Worm (Caenorhabditis elegans) whole organism, L1 larva: ENCODE measurements around the gene col-96.

Source experiments
- ama-1 ChIP-seq: fragments of 150-350 bp; optimal IDR thresholded peaks from 2 replicates; lab custom pipeline; 2014
- blmp-1 ChIP-seq: fragments of 150-350 bp; optimal IDR thresholded peaks from 2 replicates; lab custom pipeline; 2014; ENCODE audit warnings: missing biosample characterization, missing genetic modification characterization
- dpl-1 ChIP-seq, 3 experiments: fragments of 150-350 bp in 2 of 3; sonication (generic microtip) in 1 of 3; optimal IDR thresholded peaks; 2 replicates each; lab custom pipeline; 2014 to 2017; ENCODE audit warnings: missing biosample characterization in 3 of 3, missing genetic modification characterization in 3 of 3, missing genetic modification reagents in 3 of 3
- irx-1 ChIP-seq: sonication (generic microtip); optimal IDR thresholded peaks from 2 replicates; lab custom pipeline; 2016; ENCODE audit warnings: missing genetic modification characterization, missing compliant biosample characterization
- lin-13 ChIP-seq: fragments of 150-350 bp; optimal IDR thresholded peaks from 2 replicates; lab custom pipeline; 2014; ENCODE audit warnings: missing biosample characterization, missing genetic modification reagents, missing genetic modification characterization
- nhr-11 ChIP-seq: fragments of 150-350 bp; optimal IDR thresholded peaks from 2 replicates; lab custom pipeline; 2014; ENCODE audit warnings: missing biosample characterization, missing genetic modification characterization
- nhr-71 ChIP-seq: sonication (generic microtip); optimal IDR thresholded peaks from 2 replicates; lab custom pipeline; 2016; ENCODE audit warnings: mild to moderate bottlenecking, missing genetic modification characterization, moderate library complexity, missing compliant biosample characterization
- nhr-76 ChIP-seq: sonication (generic microtip); optimal IDR thresholded peaks from 2 replicates; lab custom pipeline; 2017; ENCODE audit warnings: missing biosample characterization, missing genetic modification characterization
- tbx-2 ChIP-seq: sonication (generic microtip); optimal IDR thresholded peaks from 2 replicates; lab custom pipeline; 2016; ENCODE audit warnings: missing genetic modification characterization, missing compliant biosample characterization
- unc-130 ChIP-seq: fragments of 150-350 bp; optimal IDR thresholded peaks from 2 replicates; lab custom pipeline; 2017; ENCODE audit warnings: missing biosample characterization, missing genetic modification characterization, inconsistent platforms
- unc-98 ChIP-seq: fragments of 200-800 bp; sonication (Bioruptor generic); IDR thresholded peaks from 2 replicates; pipeline ENCODE4 v1.3.6; 2022; ENCODE audit warnings: missing genetic modification characterization, missing compliant biosample characterization
- zag-1 ChIP-seq: fragments of 150-350 bp; optimal IDR thresholded peaks from 2 replicates; lab custom pipeline; 2014; ENCODE audit warnings: missing biosample characterization, missing genetic modification characterization
- ztf-11 ChIP-seq, 2 experiments: sonication (generic microtip); optimal IDR thresholded peaks; 2 replicates each; lab custom pipeline; 2016 to 2017; ENCODE audit warnings: missing genetic modification characterization in 2 of 2, missing biosample characterization in 1 of 2, missing compliant biosample characterization in 1 of 2
- ztf-4 ChIP-seq: fragments of 150-350 bp; optimal IDR thresholded peaks from 2 replicates; lab custom pipeline; 2014; ENCODE audit warnings: missing biosample characterization, missing genetic modification characterization

ce11 chrIII:11657185-11657817, 49.3 kb downstream of the col-96 start, which contains the start of gene crh-1:
- TF ChIP-seq unc-130 (tag; lab: Kevin White, UChicago) (no peak), ama-1 (lab: Kevin White, UChicago) (no peak), dpl-1 (GFP tag; optimal IDR thresholded peaks at IDR 0.05; lab: Kevin White, UChicago) (peak; percentile 75 to 79 (median 78)), nhr-11 (peak; percentile 49), nhr-71 (tag; lab: Kevin White, UChicago) (peak; percentile 93), zag-1 (no peak), ztf-4 (tag; lab: Kevin White, UChicago) (peak; percentile 49), tbx-2 (tag; lab: Kevin White, UChicago) (peak; percentile 85), nhr-76 (no peak), unc-98 (GFP tag; lab: Robert Waterston, UW) (no peak), blmp-1 (tag; lab: Kevin White, UChicago) (peak; percentile 76), ztf-11 (tag; optimal IDR thresholded peaks at IDR 0.05; lab: Kevin White, UChicago) (peak in 1 of 2 experiments; percentile 35), irx-1 (tag; lab: Kevin White, UChicago) (peak; percentile 86), lin-13 (GFP tag; lab: Kevin White, UChicago) (peak; percentile 79)
